Worm (Caenorhabditis elegans): Measurements from ENCODE around the gene clh-2.
A peak's percentile ranks its signal among the peaks of the same experiment; 100 is the strongest.

The clh-2 gene

ce11 chrII:11314165-11314564 lies 37.5 kb upstream of the clh-2 start, which contains the start of gene T24F1.4 (continued):
- no peak for TF ChIP-seq ztf-22 (GFP tag; optimal IDR thresholded peaks at IDR 0.05)

ce11 chrII:11316663-11317062 lies 35.0 kb upstream of the clh-2 start:
- no peak for TF ChIP-seq B0261.1 (tag; optimal IDR thresholded peaks at IDR 0.05)
- no peak for TF ChIP-seq lsy-27 (tag; optimal IDR thresholded peaks at IDR 0.05; ENCODE audit: borderline replicate concordance, insufficient read depth)
- TF ChIP-seq egl-18 (GFP tag; IDR thresholded peaks at IDR 0.05): no peak
- TF ChIP-seq hlh-12 (tag; optimal IDR thresholded peaks at IDR 0.05): no peak
- no peak for TF ChIP-seq snpc-1.1 (tag; optimal IDR thresholded peaks at IDR 0.05; ENCODE audit: insufficient read depth)
- TF ChIP-seq F10E7.11 (tag; optimal IDR thresholded peaks at IDR 0.05): no peak
- no peak for TF ChIP-seq C17E4.6 (GFP tag; IDR thresholded peaks at IDR 0.05)
- TF ChIP-seq ceh-27 (GFP tag; optimal IDR thresholded peaks at IDR 0.05): no peak
- no peak for TF ChIP-seq ztf-3 (GFP tag; optimal IDR thresholded peaks at IDR 0.05)
- TF ChIP-seq lsl-1 (GFP tag; optimal IDR thresholded peaks at IDR 0.05): no peak
- no peak for TF ChIP-seq madf-6 (GFP tag; IDR thresholded peaks at IDR 0.05)
- TF ChIP-seq dpff-1 (tag; optimal IDR thresholded peaks at IDR 0.05): no peak
- no peak for TF ChIP-seq F49E8.2 (tag; optimal IDR thresholded peaks at IDR 0.05; ENCODE audit: insufficient read depth)
- TF ChIP-seq hmg-20 (GFP tag; IDR thresholded peaks at IDR 0.05): no peak
- no peak for TF ChIP-seq K12H6.12 (tag; optimal IDR thresholded peaks at IDR 0.05)
- no peak for TF ChIP-seq F57A8.1 (GFP tag; optimal IDR thresholded peaks at IDR 0.05)
- TF ChIP-seq dox-1 (GFP tag; IDR thresholded peaks at IDR 0.05): no peak

- TF ChIP-seq dpff-1 (tag; optimal IDR thresholded peaks at IDR 0.05) (no peak), F49E8.2 (tag; optimal IDR thresholded peaks at IDR 0.05; ENCODE audit: insufficient read depth) (no peak), F33H1.4 (GFP tag; IDR thresholded peaks at IDR 0.05) (no peak), ceh-100 (GFP tag; IDR thresholded peaks at IDR 0.05) (no peak), tbx-9 (tag; optimal IDR thresholded peaks at IDR 0.05; ENCODE audit: borderline replicate concordance) (no peak), ztf-18 (tag; optimal IDR thresholded peaks at IDR 0.05) (no peak), Y56A3A.18 (GFP tag; IDR thresholded peaks at IDR 0.05) (no peak), mcd-1 (GFP tag; IDR thresholded peaks at IDR 0.05) (no peak), rpc-1 (optimal IDR thresholded peaks at IDR 0.05) (no peak), rpc-1 (tag; optimal IDR thresholded peaks at IDR 0.05) (no peak), lin-26 (GFP tag; IDR thresholded peaks at IDR 0.05) (no peak), hrde-1 (tag; optimal IDR thresholded peaks at IDR 0.05; ENCODE audit: borderline replicate concordance) (no peak), lin-40 (tag; optimal IDR thresholded peaks at IDR 0.05) (no peak), ztf-6 (GFP tag; IDR thresholded peaks at IDR 0.05) (no peak), F57A8.1 (GFP tag; optimal IDR thresholded peaks at IDR 0.05) (no peak), ztf-28 (GFP tag; IDR thresholded peaks at IDR 0.05) (no peak), ceh-58 (GFP tag; IDR thresholded peaks at IDR 0.05) (no peak)
Observed at ce11 chrII:11319591-11319990, 32.1 kb upstream of the clh-2 start, which contains the start of gene nlp-51. nlp-51 (minus strand) TSS chrII:11319691.

- TF ChIP-seq fkh-3 (tag; optimal IDR thresholded peaks at IDR 0.05) (no peak), zfh-2 (GFP tag; conservative IDR thresholded peaks at IDR 0.05) (peak; percentile 37; the same call in 1 of the 2 replicates)
Observed at ce11 chrII:11329021-11329479, 22.6 kb upstream of the clh-2 start, which contains the start of gene tag-180. tag-180 (minus strand) TSS chrII:11329429.
